Worm (Caenorhabditis elegans): ENCODE results near the gene F58D12.1.

ce11 chrV:14004342-14004741 is 45.0 kb upstream of the F58D12.1 start:
- TF ChIP-seq T22C8.4 (GFP tag; IDR thresholded peaks at IDR 0.05) (no peak), flt-1 (GFP tag; IDR thresholded peaks at IDR 0.05) (no peak), tab-1 (GFP tag; IDR thresholded peaks at IDR 0.05) (no peak), med-1 (GFP tag; optimal IDR thresholded peaks at IDR 0.05; ENCODE audit: insufficient read depth) (no peak), cog-1 (tag; optimal IDR thresholded peaks at IDR 0.05) (no peak), klf-2 (GFP tag; conservative IDR thresholded peaks at IDR 0.05) (no peak), ref-1 (GFP tag; conservative IDR thresholded peaks at IDR 0.05) (no peak)
